Worm (Caenorhabditis elegans): ENCODE measurements around the gene gpd-2.
A peak's percentile ranks its signal among the peaks of the same experiment; 100 is the strongest.

gpd-2 gene

ce11 chrX:3089894-3090414, 24.5 kb downstream of the gpd-2 start:
- TF ChIP-seq swsn-7 (tag; optimal IDR thresholded peaks at IDR 0.05) (peak; percentile 40), elt-2 (tag; optimal IDR thresholded peaks at IDR 0.05) (peak; percentile 78), pag-3 (tag; optimal IDR thresholded peaks at IDR 0.05; ENCODE audit: borderline replicate concordance, insufficient read depth) (peak; percentile 24), snpc-4 (tag; optimal IDR thresholded peaks at IDR 0.05) (no peak), elt-3 (tag; optimal IDR thresholded peaks at IDR 0.05) (peak in 5 of 6 experiments; percentile 25 to 72 (median 42)), dsc-1 (tag; optimal IDR thresholded peaks at IDR 0.05) (peak; percentile 35), nhr-85 (tag) (peak; percentile 74), ceh-63 (GFP tag; optimal IDR thresholded peaks at IDR 0.05) (peak; percentile 36), ama-1 (optimal IDR thresholded peaks at IDR 0.05) (no peak), lin-14 (GFP tag; optimal IDR thresholded peaks at IDR 0.05) (peak; percentile 90), ceh-82 (tag; optimal IDR thresholded peaks at IDR 0.05) (peak in 1 of 3 experiments; percentile 65), hpl-2 (GFP tag; optimal IDR thresholded peaks at IDR 0.05) (no peak), pqm-1 (tag; optimal IDR thresholded peaks at IDR 0.05) (peak; percentile 25), lir-3 (tag; optimal IDR thresholded peaks at IDR 0.05; ENCODE audit: poor library complexity) (peak; percentile 22), unc-98 (GFP tag; IDR thresholded peaks at IDR 0.05) (no peak), xbp-1 (tag; optimal IDR thresholded peaks at IDR 0.05) (no peak), rnt-1 (tag; optimal IDR thresholded peaks at IDR 0.05) (peak; percentile 59), nhr-19 (GFP tag; conservative IDR thresholded peaks at IDR 0.05) (peak; percentile 51; the same call in 1 of the 2 replicates), unc-86 (tag; optimal IDR thresholded peaks at IDR 0.05) (no peak), fkh-4 (tag; optimal IDR thresholded peaks at IDR 0.05; ENCODE audit: borderline replicate concordance) (no peak), mdl-1 (tag; optimal IDR thresholded peaks at IDR 0.05) (peak in 1 of 2 experiments; percentile 57), tbx-2 (tag; optimal IDR thresholded peaks at IDR 0.05) (peak; percentile 54), zip-4 (GFP tag; optimal IDR thresholded peaks at IDR 0.05) (no peak), ceh-88 (GFP tag; IDR thresholded peaks at IDR 0.05) (peak; percentile 31; the same call in 1 of the 2 replicates), lsy-2 (tag; optimal IDR thresholded peaks at IDR 0.05) (peak in 1 of 2 experiments; percentile 34), tlp-1 (tag; optimal IDR thresholded peaks at IDR 0.05) (no peak), unc-130 (tag; optimal IDR thresholded peaks at IDR 0.05) (peak; percentile 38), nhr-71 (tag; optimal IDR thresholded peaks at IDR 0.05) (peak; percentile 61), mef-2 (tag; optimal IDR thresholded peaks at IDR 0.05) (no peak), aha-1 (tag; optimal IDR thresholded peaks at IDR 0.05) (peak; percentile 68), lin-35 (GFP tag; optimal IDR thresholded peaks at IDR 0.05) (peak in 1 of 2 experiments; percentile 52), skn-1 (tag; optimal IDR thresholded peaks at IDR 0.05) (peak; percentile 34), C34B4.2 (tag; optimal IDR thresholded peaks at IDR 0.05) (no peak), blmp-1 (tag; optimal IDR thresholded peaks at IDR 0.05) (peak; percentile 14), nhr-20 (tag; optimal IDR thresholded peaks at IDR 0.05) (peak; percentile 62), vab-15 (tag; optimal IDR thresholded peaks at IDR 0.05) (no peak), ceh-8 (GFP tag; optimal IDR thresholded peaks at IDR 0.05) (no peak), sup-37 (GFP tag; optimal IDR thresholded peaks at IDR 0.05) (no peak), sptf-1 (tag; optimal IDR thresholded peaks at IDR 0.05) (no peak), ztf-4 (tag; optimal IDR thresholded peaks at IDR 0.05) (peak; percentile 31), nhr-47 (tag; optimal IDR thresholded peaks at IDR 0.05) (peak; percentile 48), mep-1 (tag; optimal IDR thresholded peaks at IDR 0.05) (peak; percentile 49), F16B12.6 (tag; optimal IDR thresholded peaks at IDR 0.05) (no peak), snu-23 (GFP tag; optimal IDR thresholded peaks at IDR 0.05) (peak; percentile 66), nhr-90 (tag; optimal IDR thresholded peaks at IDR 0.05; ENCODE audit: poor library complexity) (peak; percentile 35), fkh-10 (GFP tag; optimal IDR thresholded peaks at IDR 0.05) (peak; percentile 34), efl-1 (optimal IDR thresholded peaks at IDR 0.05) (peak; percentile 4 to 11), efl-1 (GFP tag; optimal IDR thresholded peaks at IDR 0.05 in 1 of 2) (peak in 1 of 2 experiments; percentile 92)
